Worm (Caenorhabditis elegans): ENCODE data around the gene F07G11.4.
"Not testable (repeated sequence)": the region's sequence is repeated elsewhere in the genome, so short reads cannot be mapped to it uniquely, and the experiment has no call there.

The F07G11.4 gene

ce11 chrV:7313233-7313632, 18.1 kb upstream of the F07G11.4 start, which contains the start of gene srx-6:
TSS of gene srx-6 (minus strand) at chrV:7313333.
- TF ChIP-seq nhr-28 (tag; optimal IDR thresholded peaks at IDR 0.05) (no peak), unc-62 (GFP tag; optimal IDR thresholded peaks at IDR 0.05) (no peak), nfya-1 (tag; optimal IDR thresholded peaks at IDR 0.05; ENCODE audit: insufficient read depth) (no peak), R02D3.7 (tag; optimal IDR thresholded peaks at IDR 0.05) (no peak), ceh-82 (tag; optimal IDR thresholded peaks at IDR 0.05) (no peak), ceh-28 (tag; optimal IDR thresholded peaks at IDR 0.05) (no peak)

- TF ChIP-seq lsy-12 (tag; optimal IDR thresholded peaks at IDR 0.05) (no peak), pqm-1 (tag; optimal IDR thresholded peaks at IDR 0.05) (no peak), nhr-28 (tag; optimal IDR thresholded peaks at IDR 0.05) (no peak), nhr-23 (tag; optimal IDR thresholded peaks at IDR 0.05) (no peak), R02D3.7 (tag; optimal IDR thresholded peaks at IDR 0.05) (no peak), mdl-1 (tag; optimal IDR thresholded peaks at IDR 0.05) (no peak), ama-1 (optimal IDR thresholded peaks at IDR 0.05) (no peak), skn-1 (tag; optimal IDR thresholded peaks at IDR 0.05) (no peak), ceh-9 (tag; optimal IDR thresholded peaks at IDR 0.05) (no peak), hmg-11 (tag; optimal IDR thresholded peaks at IDR 0.05) (no peak), nhr-67 (tag; optimal IDR thresholded peaks at IDR 0.05) (no peak), aly-2 (tag; optimal IDR thresholded peaks at IDR 0.05) (no peak), unc-62 (GFP tag; optimal IDR thresholded peaks at IDR 0.05) (no peak), lin-15B (tag; optimal IDR thresholded peaks at IDR 0.05) (no peak), pha-4 (tag; optimal IDR thresholded peaks at IDR 0.05) (no peak), fkh-10 (GFP tag; optimal IDR thresholded peaks at IDR 0.05) (no peak), unc-39 (tag; optimal IDR thresholded peaks at IDR 0.05) (no peak), elt-3 (tag; optimal IDR thresholded peaks at IDR 0.05) (no peak), nfya-1 (tag; optimal IDR thresholded peaks at IDR 0.05; ENCODE audit: insufficient read depth) (no peak)
These were observed 11.9 kb upstream of the F07G11.4 start, which contains the start of gene F07G11.1 for ce11 chrV:7307089-7307488. TSS of gene F07G11.1 (plus strand) at chrV:7307389.

- TF ChIP-seq ceh-28 (tag; optimal IDR thresholded peaks at IDR 0.05); jun-1 (tag; optimal IDR thresholded peaks at IDR 0.05); fkh-10 (GFP tag; optimal IDR thresholded peaks at IDR 0.05): not testable (repeated sequence)
These were observed 9.3 kb upstream of the F07G11.4 start, which contains the start of gene F07G11.2 for ce11 chrV:7304506-7304905. TSS of gene F07G11.2 (plus strand) at chrV:7304806.

ce11 chrV:7298463-7298862, 3.3 kb upstream of the F07G11.4 start, which contains the start of gene F07G11.3:
TSS of gene F07G11.3 (plus strand) at chrV:7298763.
- no peak for TF ChIP-seq nhr-237 (tag; optimal IDR thresholded peaks at IDR 0.05)
- TF ChIP-seq nhr-28 (tag; optimal IDR thresholded peaks at IDR 0.05), result no peak
- no peak for TF ChIP-seq lin-39 (tag; optimal IDR thresholded peaks at IDR 0.05)
- no peak for TF ChIP-seq ZK546.5 (tag; optimal IDR thresholded peaks at IDR 0.05)
- TF ChIP-seq nhr-23 (tag; optimal IDR thresholded peaks at IDR 0.05), result no peak
- TF ChIP-seq nhr-11 (tag; optimal IDR thresholded peaks at IDR 0.05), result no peak
- TF ChIP-seq nfya-1 (tag; optimal IDR thresholded peaks at IDR 0.05; ENCODE audit: insufficient read depth), result no peak
- no peak for TF ChIP-seq egl-27 (tag; optimal IDR thresholded peaks at IDR 0.05)
- TF ChIP-seq nhr-12 (tag; optimal IDR thresholded peaks at IDR 0.05), result no peak
- TF ChIP-seq elt-3 (tag; optimal IDR thresholded peaks at IDR 0.05), result no peak
- TF ChIP-seq mml-1 (tag; optimal IDR thresholded peaks at IDR 0.05), result no peak
- no peak for TF ChIP-seq ceh-16 (tag; optimal IDR thresholded peaks at IDR 0.05)
- no peak for TF ChIP-seq lsy-12 (tag; optimal IDR thresholded peaks at IDR 0.05)
- TF ChIP-seq aly-2 (tag; optimal IDR thresholded peaks at IDR 0.05), result no peak
- TF ChIP-seq nhr-77 (tag; optimal IDR thresholded peaks at IDR 0.05), result no peak
- TF ChIP-seq nhr-25 (tag; optimal IDR thresholded peaks at IDR 0.05), result no peak

- TF ChIP-seq ceh-16 (tag; optimal IDR thresholded peaks at IDR 0.05) (no peak), mml-1 (tag; optimal IDR thresholded peaks at IDR 0.05) (no peak), elt-1 (tag; optimal IDR thresholded peaks at IDR 0.05) (no peak), nfya-1 (tag; optimal IDR thresholded peaks at IDR 0.05; ENCODE audit: insufficient read depth) (no peak), zag-1 (tag; optimal IDR thresholded peaks at IDR 0.05) (no peak), snpc-4 (tag; optimal IDR thresholded peaks at IDR 0.05) (no peak), lin-39 (tag; optimal IDR thresholded peaks at IDR 0.05) (no peak), nhr-11 (tag; optimal IDR thresholded peaks at IDR 0.05) (no peak), elt-2 (tag; optimal IDR thresholded peaks at IDR 0.05) (no peak), egl-27 (tag; optimal IDR thresholded peaks at IDR 0.05) (no peak), nhr-12 (tag; optimal IDR thresholded peaks at IDR 0.05) (no peak), nhr-43 (tag; optimal IDR thresholded peaks at IDR 0.05; ENCODE audit: poor library complexity, severe bottlenecking) (no peak), fos-1 (tag; optimal IDR thresholded peaks at IDR 0.05) (no peak), egl-5 (tag; optimal IDR thresholded peaks at IDR 0.05) (no peak), nhr-23 (tag; optimal IDR thresholded peaks at IDR 0.05) (no peak), aly-2 (tag; optimal IDR thresholded peaks at IDR 0.05) (no peak)
These were observed 2.1 kb upstream of the F07G11.4 start, which contains the start of gene srj-32 for ce11 chrV:7297263-7297662. TSS of gene srj-32 (minus strand) at chrV:7297363.
